Worm (Caenorhabditis elegans) whole organism, dauer: ENCODE results near the gene bcmo-2.

Source experiments
- unc-62 ChIP-seq: sonication (generic microtip); optimal IDR thresholded peaks from 2 replicates; lab custom pipeline; 2017; ENCODE audit warnings: missing biosample characterization, missing genetic modification reagents, missing genetic modification characterization

bcmo-2 gene

DNA sequence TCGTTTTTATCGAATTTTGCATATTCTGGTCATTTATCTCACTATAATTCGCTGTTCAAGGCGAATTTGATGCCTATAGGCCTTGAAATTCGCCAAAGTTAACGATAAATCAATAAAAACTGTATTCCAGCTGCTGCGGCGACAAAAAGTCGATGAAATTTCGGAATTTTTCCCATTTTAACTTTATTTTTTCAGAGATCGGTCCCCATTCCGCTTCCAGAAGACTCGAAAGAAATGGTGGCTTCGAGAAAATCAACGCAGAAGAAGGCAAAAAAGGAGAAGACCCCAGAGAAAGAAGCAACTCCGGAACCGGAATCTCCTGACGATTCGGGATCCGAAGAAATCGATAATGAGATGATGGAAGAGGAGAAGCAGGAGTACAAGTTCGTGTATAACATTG is 24.5 kb upstream of the bcmo-2 start:
- TF ChIP-seq unc-62 (GFP tag; lab: Kevin White, UChicago) = no peak

DNA sequence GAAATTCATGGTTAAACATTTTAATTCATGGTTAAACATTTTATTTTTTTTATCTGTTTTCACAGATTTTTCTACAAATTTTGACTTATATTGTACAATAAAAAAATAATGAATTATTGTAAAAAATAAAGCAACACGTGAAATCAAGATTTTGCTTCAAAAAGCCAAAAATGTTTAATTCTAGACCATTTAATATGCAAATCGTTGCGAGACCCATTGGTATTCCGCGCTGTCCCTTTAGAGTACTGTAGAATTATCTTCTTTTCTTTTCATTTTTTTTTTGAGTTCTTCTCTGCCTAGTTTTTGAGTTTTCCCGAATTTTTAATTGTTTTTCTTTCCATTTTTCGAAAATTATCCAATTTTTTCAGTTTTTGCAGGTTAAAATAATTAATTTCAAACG is 23.4 kb upstream of the bcmo-2 start, which contains the start of gene Y14H12B.1:
Y14H12B.1 (plus strand) TSS at position 363 of the 400 bp plus-strand sequence.
- no peak for TF ChIP-seq unc-62 (GFP tag; lab: Kevin White, UChicago)

DNA sequence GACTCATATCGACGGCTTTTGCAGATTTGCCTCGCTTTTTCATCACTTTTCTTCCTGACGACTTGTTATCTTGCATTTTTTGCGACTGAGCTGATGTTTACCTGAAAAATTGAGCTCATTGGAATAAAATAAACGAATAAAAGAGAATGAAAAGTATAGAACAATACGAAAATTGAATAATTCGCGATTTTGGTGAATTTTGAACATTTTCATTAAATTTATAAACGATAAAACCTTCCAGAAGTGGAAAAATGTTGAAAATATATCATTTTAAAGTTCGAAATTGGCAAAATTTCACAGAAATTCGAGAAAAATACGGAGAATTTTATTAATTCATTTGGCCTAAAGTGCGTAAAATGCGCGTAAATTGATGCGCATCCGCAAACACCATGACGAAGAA is 23.0 kb upstream of the bcmo-2 start, which contains the start of gene Y14H12B.2:
Y14H12B.2 (minus strand) TSS at position 101 of the 400 bp plus-strand sequence.
- no peak for TF ChIP-seq unc-62 (GFP tag; lab: Kevin White, UChicago)

DNA sequence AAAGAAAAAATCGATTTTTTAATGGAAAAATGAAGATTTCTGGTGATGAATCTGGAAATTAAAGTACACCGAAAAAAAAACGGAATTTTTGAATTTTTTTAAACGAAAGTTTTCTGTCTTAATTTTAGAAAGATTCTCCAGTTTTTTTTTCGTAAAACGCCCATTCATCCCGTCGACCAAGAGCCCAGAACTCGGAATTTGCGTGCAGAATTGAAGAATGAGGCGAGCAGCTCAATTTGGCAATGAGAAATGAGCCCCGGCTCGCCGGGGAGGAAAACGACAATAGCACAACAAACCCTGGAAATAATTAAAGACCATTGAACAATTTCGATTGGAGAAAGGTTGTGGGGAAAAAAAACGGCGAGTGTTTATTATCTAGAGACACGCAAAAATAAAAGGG is 21.2 kb upstream of the bcmo-2 start:
- no peak for TF ChIP-seq unc-62 (GFP tag; lab: Kevin White, UChicago)

DNA sequence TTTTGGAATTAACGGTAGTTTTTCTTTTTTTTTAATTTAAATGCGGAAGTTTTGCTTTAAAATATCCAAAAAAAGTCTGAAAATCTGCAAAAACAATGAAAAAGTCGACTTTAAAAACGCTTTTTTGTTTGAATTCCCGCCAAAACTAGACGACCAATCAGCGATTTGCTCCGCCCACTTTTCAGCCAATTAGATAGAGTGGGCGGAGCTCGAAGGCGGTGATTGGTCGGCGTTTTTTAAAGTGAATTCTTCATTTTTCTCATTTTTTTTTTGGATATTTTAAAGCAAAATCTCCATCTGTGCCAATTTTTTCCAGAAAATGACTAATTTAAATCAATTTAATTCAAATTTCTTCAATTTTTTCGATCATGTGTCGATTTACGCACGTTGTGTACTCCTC is 20.6 kb upstream of the bcmo-2 start:
- no peak for TF ChIP-seq unc-62 (GFP tag; lab: Kevin White, UChicago)

DNA sequence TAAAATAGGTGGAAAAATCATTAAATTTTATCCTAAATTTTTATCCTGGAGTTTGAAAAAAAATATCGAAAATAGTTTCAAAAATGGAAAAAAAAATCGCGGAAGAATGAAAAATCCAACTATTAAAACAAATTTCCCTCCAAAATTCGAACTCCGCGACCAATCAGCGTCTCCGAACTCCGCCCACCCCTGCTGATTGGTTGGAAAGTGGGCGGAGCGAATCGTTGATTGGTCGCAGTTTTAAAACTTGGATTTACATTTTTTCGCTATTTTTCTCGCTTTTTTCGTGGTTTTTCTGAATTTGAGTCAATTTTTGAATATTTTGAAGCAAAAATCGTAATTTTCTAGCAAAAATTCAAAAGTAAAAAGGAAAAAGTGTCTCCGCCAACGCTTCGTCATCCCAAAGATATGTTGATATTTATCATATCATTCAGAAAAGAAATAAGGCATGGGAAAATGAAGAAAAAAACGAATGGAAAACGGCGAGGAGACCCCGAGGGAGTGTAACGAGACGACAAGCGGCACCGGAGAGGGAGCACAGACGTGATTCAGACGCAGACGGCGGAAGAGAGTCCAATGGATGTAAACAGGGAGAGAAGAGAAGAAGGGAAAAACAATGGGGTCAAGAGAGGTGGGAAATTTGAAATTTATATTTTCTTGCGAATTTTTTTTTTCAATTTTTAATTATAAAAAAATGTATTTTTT is 20.0 kb upstream of the bcmo-2 start:
- no peak for TF ChIP-seq unc-62 (GFP tag; lab: Kevin White, UChicago)

DNA sequence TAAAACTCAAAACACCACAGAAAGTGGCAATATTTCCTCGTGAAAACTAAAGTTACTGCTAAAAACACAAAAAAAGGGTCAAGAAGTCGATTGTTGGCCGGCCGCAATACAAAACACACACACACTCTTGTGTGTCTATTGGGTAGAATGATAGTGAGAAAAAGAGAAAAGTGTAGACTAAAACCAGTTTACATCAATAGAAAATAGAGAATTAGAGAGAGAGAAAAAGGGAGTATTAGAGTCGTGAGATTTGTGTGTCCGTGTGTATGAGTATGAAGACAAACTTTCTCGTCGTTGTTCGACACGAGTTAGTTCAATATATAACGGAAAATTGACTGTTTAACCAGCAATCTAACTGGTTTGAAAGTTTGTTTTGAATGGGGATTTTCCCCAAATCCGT is 18.8 kb upstream of the bcmo-2 start:
- TF ChIP-seq unc-62 (GFP tag; lab: Kevin White, UChicago) = no peak

DNA sequence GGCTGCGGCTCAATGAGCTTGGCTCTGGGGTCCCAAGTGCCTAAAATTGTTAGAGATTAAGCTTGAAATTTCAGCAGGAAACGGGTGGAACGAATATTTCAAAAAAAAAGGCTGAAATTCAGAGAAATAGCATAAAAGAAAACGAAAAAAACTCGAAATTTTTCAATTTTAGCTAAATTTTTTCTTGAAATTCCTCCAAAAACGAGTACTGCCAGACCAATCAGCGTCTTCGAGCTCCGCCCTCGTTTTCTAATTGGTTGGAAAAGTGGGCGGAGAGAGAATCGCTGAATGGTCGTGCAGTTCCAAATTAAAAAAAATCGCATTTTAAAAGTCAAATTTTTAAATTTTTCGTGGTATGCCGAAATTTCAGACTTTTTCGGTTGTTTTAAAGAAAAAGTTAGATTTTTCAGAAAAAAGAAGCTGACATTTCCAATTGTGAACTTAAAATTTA is 17.3 kb upstream of the bcmo-2 start, which contains the start of gene plpp-1.1:
plpp-1.1 (minus strand) TSS at position 51 of the 451 bp plus-strand sequence.
- TF ChIP-seq unc-62 (GFP tag; lab: Kevin White, UChicago) = no peak

DNA sequence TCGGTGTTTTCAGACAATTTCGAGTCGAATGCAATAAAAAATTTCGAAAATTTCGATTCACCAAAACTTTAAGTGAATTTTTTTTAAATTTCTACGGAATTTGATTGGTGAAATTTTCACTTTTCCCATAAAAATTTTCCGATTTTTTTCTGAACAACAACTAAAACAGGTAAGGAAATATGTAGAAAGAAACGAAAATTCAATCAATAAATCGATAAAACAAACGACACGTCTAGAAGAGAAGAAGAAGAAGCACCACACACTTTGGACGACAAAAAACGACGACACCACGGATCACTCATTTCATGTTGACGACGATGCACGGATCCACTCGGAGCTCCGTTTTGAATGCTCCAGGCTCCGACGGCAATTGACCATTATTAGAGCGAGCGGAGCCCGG is 12.1 kb upstream of the bcmo-2 start:
- no peak for TF ChIP-seq unc-62 (GFP tag; lab: Kevin White, UChicago)

DNA sequence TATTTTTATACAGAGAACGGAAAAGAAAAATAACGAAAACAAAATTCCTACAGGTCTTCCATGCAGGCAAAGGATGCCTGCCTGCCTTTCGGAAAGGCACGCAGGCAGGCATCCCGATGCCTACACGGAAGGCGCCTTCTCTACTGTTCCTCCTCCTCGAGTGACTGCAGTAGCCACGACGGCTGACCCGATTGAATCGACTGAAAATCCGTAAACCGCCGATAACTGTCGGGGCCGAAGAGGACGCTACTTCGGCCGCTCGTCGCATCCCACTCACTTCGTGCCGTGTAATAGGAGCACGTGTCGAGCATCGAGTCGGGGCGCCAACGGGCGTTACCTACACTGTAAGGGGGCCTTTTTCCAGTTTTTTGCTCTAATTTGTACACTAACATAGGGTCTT is 10.0 kb upstream of the bcmo-2 start:
- TF ChIP-seq unc-62 (GFP tag; lab: Kevin White, UChicago) = no peak

DNA sequence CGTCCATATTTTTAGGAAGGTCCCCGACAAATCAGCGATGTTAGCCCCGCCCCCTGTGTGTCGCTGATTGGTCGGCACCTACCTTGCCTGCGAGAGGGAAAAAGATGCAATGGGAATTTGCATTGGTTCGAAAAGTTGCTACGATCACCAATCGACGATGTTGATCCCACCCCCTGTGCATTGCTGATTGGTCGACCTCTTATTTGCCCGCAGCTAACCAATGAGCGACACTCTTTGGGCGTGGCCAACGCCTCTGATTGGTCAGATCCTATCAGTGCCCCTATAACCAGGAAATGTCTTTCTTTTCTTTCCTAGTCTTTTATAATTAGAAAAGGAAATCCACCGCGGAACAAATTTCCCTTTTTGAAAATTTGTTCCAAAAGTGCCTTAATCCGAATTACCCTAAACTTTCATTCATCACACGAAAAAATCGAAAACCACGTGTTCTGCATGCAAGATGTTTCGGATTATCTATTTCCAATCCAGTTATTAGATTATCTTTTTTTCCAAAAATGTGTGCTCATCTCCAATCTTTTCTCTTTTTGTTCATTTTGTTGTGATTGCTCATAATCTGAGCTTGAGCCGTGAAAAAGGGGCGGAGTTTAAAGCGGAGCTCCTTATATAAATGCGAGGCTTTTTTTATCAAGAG is 7.5 kb upstream of the bcmo-2 start:
- no peak for TF ChIP-seq unc-62 (GFP tag; lab: Kevin White, UChicago)

DNA sequence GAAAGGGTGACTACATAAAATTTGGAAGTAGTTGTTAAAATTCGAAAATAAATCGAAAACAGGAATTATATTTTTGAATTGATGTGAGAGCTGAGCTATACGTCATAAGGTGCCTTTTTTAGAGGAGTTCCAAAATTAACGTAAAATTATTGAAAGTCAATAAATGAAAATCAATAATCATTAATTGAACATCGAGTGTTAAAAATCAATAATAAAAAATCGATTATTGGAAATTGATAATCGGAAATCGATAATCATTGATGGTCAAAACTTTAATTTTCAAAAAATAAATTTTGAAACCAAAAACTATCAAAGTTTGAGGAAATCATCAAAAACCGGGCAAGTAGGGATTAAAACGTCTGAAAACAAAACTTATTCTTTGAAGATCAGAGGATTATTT is 3.0 kb upstream of the bcmo-2 start:
- no peak for TF ChIP-seq unc-62 (GFP tag; lab: Kevin White, UChicago)

DNA sequence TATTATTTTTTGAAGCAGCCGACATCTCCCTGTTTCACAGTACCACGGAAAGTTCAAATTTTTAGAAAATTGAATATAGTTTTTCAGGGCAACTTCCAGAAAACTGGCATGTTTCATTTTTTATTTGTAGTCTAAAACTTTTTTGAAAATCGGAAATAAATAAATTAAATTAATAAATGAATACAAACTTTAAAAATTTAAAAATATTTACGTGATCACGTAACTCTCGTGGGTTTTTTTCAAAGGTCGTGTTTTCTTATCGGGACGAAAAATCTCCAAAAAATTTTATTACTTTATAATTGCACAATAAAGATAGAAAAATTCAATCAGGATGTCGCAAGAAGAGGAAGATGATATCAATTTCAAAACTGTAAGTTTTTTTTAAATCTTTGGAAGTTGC is 1.1 kb upstream of the bcmo-2 start, which contains the start of gene F53C3.1:
F53C3.1 (plus strand) TSS at position 301 of the 400 bp plus-strand sequence.
- TF ChIP-seq unc-62 (GFP tag; lab: Kevin White, UChicago) = no peak

DNA sequence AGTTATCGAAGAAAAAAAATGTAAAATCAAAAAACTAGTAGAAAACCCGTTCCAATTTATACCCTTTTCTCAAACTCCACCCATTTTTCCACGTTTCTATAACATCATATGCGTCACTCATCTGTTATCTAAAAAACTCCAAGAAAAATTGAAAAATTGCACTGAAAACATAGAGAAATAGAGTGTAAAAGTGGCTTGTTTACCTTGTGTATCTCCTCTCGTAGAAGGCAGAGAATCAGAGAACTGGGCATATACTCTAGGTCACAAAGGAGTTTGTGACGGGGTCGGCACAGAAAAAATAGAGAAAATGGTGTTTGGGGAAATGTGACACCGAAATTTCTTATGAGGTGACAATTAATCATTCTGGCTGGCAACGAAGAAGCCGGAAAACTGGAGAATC is 647 bp upstream of the bcmo-2 start:
- no peak for TF ChIP-seq unc-62 (GFP tag; lab: Kevin White, UChicago)

DNA sequence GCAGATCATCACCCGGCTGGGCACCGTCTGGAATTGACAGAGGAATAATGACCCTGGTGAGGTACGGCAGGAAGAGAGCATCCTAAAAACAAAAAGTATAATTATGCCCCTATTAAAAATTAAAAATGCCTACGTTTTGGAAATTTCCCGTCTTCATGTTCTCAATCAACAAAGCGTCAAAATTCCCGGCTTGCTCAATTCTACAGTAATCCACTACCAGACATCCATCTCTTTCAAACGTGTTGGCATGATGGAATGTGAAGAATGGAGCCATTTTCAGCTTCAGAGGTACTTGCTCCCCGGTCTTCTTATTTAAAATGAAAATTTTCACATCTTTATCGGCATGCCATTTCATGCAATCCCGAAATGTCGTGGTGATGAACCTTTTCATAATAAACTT is 1.3 kb downstream of the bcmo-2 start:
- no peak for TF ChIP-seq unc-62 (GFP tag; lab: Kevin White, UChicago)

DNA sequence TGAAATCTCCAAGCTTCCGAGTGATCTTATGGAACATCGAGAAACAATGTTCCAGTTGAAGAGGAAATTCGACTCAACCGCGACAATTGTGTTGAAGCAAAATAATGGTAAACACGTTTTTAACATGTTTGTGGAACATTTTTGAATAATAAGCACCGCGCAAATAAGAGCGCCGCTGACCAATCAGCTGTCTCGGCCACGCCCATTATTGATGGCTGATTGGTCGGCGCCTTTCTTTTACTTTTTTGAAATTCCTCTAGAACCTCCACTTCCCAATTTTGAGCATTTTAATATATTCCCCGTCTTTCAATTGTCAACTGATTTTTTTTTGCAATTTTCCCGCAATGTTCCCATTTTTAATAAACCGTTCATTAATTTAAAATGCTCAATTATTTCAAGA is 2.5 kb downstream of the bcmo-2 start:
- no peak for TF ChIP-seq unc-62 (GFP tag; lab: Kevin White, UChicago)
